Worm (Caenorhabditis elegans) whole organism, L4 larva: ENCODE results near the gene F13E9.5.

Source experiments
- F26F4.8 ChIP-seq: fragments of 200-800 bp; sonication (Bioruptor generic); conservative IDR thresholded peaks from 2 replicates; pipeline ENCODE4 v1.3.6; 2022; ENCODE audit warnings: missing genetic modification characterization, missing compliant biosample characterization
- T20F7.1 ChIP-seq: fragments of 200-800 bp; sonication (Bioruptor generic); optimal IDR thresholded peaks from 2 replicates; lab custom pipeline; 2018; ENCODE audit warnings: mild to moderate bottlenecking, missing genetic modification characterization, missing compliant biosample characterization
- Y48G9A.11 ChIP-seq: fragments of 200-800 bp; sonication (Bioruptor generic); IDR thresholded peaks from 2 replicates; pipeline ENCODE4 v1.3.6; 2022; ENCODE audit warnings: missing genetic modification reagents, missing genetic modification characterization, missing compliant biosample characterization
- Y5F2A.4 ChIP-seq: fragments of 200-800 bp; sonication (Bioruptor generic); optimal IDR thresholded peaks from 2 replicates; lab custom pipeline; 2018; ENCODE audit warnings: mild to moderate bottlenecking, missing genetic modification characterization, missing compliant biosample characterization
- ama-1 ChIP-seq: fragments of 150-350 bp; optimal IDR thresholded peaks from 2 replicates; lab custom pipeline; 2014; ENCODE audit warnings: inconsistent platforms, mixed read lengths
- arid-1 ChIP-seq: fragments of 200-800 bp; sonication (Bioruptor generic); conservative IDR thresholded peaks from 2 replicates; pipeline ENCODE4 v1.3.6; 2022; ENCODE audit warnings: missing genetic modification reagents, missing genetic modification characterization, missing compliant biosample characterization
- ceh-20 ChIP-seq: fragments of 200-800 bp; sonication (Bioruptor generic); IDR thresholded peaks from 2 replicates; pipeline ENCODE4 v1.3.6; 2022; ENCODE audit warnings: missing genetic modification reagents, missing genetic modification characterization, missing compliant biosample characterization
- ceh-32 ChIP-seq: sonication (generic microtip); optimal IDR thresholded peaks from 2 replicates; lab custom pipeline; 2016; ENCODE audit warnings: mild to moderate bottlenecking, missing genetic modification characterization, missing compliant biosample characterization; ENCODE audit not compliant: poor library complexity
- ceh-62 ChIP-seq: sonication (generic microtip); optimal IDR thresholded peaks from 2 replicates; lab custom pipeline; 2017; ENCODE audit warnings: missing biosample characterization, missing genetic modification characterization
- cey-2 ChIP-seq: sonication (generic microtip); optimal IDR thresholded peaks from 3 replicates; lab custom pipeline; 2017; ENCODE audit warnings: missing genetic modification characterization, mild to moderate bottlenecking, missing compliant biosample characterization, antibody characterized with exemption, borderline replicate concordance; ENCODE audit not compliant: insufficient read depth
- ctbp-1 ChIP-seq: fragments of 200-800 bp; sonication (Bioruptor generic); IDR thresholded peaks from 2 replicates; pipeline ENCODE4 v1.3.6; 2022; ENCODE audit warnings: missing genetic modification reagents, missing genetic modification characterization, missing compliant biosample characterization
- daf-12 ChIP-seq: fragments of 150-350 bp; optimal IDR thresholded peaks from 2 replicates; lab custom pipeline; 2014; ENCODE audit warnings: missing biosample characterization, missing genetic modification reagents, missing genetic modification characterization
- daf-16 ChIP-seq, 3 experiments: sonication (generic microtip); optimal IDR thresholded peaks; 2 replicates each; lab custom pipeline; 2016 to 2017; ENCODE audit warnings: missing genetic modification characterization in 3 of 3, missing genetic modification reagents in 3 of 3, mild to moderate bottlenecking in 2 of 3, missing compliant biosample characterization in 2 of 3, missing biosample characterization in 1 of 3, moderate library complexity in 1 of 3
- dmd-6 ChIP-seq: fragments of 200-800 bp; sonication (Bioruptor generic); IDR thresholded peaks from 2 replicates; pipeline ENCODE4 v1.3.6; 2022; ENCODE audit warnings: missing genetic modification reagents, missing genetic modification characterization, missing compliant biosample characterization
- dmd-8 ChIP-seq: fragments of 200-800 bp; sonication (Bioruptor generic); IDR thresholded peaks from 2 replicates; pipeline ENCODE4 v1.3.6; 2022; ENCODE audit warnings: missing genetic modification characterization, missing compliant biosample characterization
- dmd-9 ChIP-seq: fragments of 200-800 bp; sonication (Bioruptor generic); IDR thresholded peaks from 2 replicates; pipeline ENCODE4 v1.3.6; 2022; ENCODE audit warnings: missing genetic modification reagents, missing genetic modification characterization, missing compliant biosample characterization
- dve-1 ChIP-seq: sonication (generic microtip); optimal IDR thresholded peaks from 2 replicates; lab custom pipeline; 2017; ENCODE audit warnings: antibody characterized with exemption, mild to moderate bottlenecking, missing genetic modification characterization, missing compliant biosample characterization; ENCODE audit not compliant: insufficient read depth
- egl-43 ChIP-seq: fragments of 200-800 bp; sonication (Bioruptor generic); IDR thresholded peaks from 2 replicates; pipeline ENCODE4 v1.3.6; 2022; ENCODE audit warnings: missing genetic modification reagents, missing genetic modification characterization, missing compliant biosample characterization
- fos-1 ChIP-seq: fragments of 150-350 bp; optimal IDR thresholded peaks from 2 replicates; lab custom pipeline; 2014; ENCODE audit warnings: missing biosample characterization, missing genetic modification characterization
- hif-1 ChIP-seq, 2 experiments: sonication (generic microtip); optimal IDR thresholded peaks; 2 replicates each; lab custom pipeline; 2016 to 2017; ENCODE audit warnings: missing compliant biosample characterization in 2 of 2, missing genetic modification characterization in 2 of 2, missing genetic modification reagents in 2 of 2, missing genotype in 2 of 2, mild to moderate bottlenecking in 1 of 2
- hlh-11 ChIP-seq: fragments of 200-800 bp; sonication (Bioruptor generic); optimal IDR thresholded peaks from 2 replicates; lab custom pipeline; 2018; ENCODE audit warnings: mild to moderate bottlenecking, missing genetic modification characterization, missing compliant biosample characterization
- hlh-30 ChIP-seq: sonication (generic microtip); optimal IDR thresholded peaks from 2 replicates; lab custom pipeline; 2017; ENCODE audit warnings: antibody characterized with exemption, mild to moderate bottlenecking, missing genetic modification characterization, missing compliant biosample characterization; ENCODE audit not compliant: insufficient read depth
- jun-1 ChIP-seq: fragments of 150-350 bp; optimal IDR thresholded peaks from 2 replicates; lab custom pipeline; 2014; ENCODE audit warnings: missing biosample characterization, missing genetic modification reagents, missing genetic modification characterization
- lin-1 ChIP-seq: fragments of 200-800 bp; sonication (Bioruptor generic); IDR thresholded peaks from 2 replicates; pipeline ENCODE4 v1.3.6; 2022; ENCODE audit warnings: missing genetic modification reagents, missing genetic modification characterization, missing compliant biosample characterization
- lin-15B ChIP-seq: fragments of 150-350 bp; sonication (generic microtip); optimal IDR thresholded peaks from 3 replicates; lab custom pipeline; 2014; ENCODE audit warnings: missing biosample characterization, missing genetic modification characterization
- lin-38 ChIP-seq: fragments of 200-800 bp; sonication (Bioruptor generic); IDR thresholded peaks from 2 replicates; pipeline ENCODE4 v1.3.6; 2022; ENCODE audit warnings: missing genetic modification reagents, missing genetic modification characterization, missing compliant biosample characterization
- madf-9 ChIP-seq: fragments of 200-800 bp; sonication (Bioruptor generic); conservative IDR thresholded peaks from 2 replicates; pipeline ENCODE4 v1.3.6; 2022; ENCODE audit warnings: missing genetic modification reagents, missing genetic modification characterization, missing compliant biosample characterization
- mdl-1 ChIP-seq, 2 experiments: fragments of 150-350 bp in 1 of 2; sonication (generic microtip) in 1 of 2; optimal IDR thresholded peaks; 2 replicates each; lab custom pipeline; 2014 to 2017; ENCODE audit warnings: missing biosample characterization in 2 of 2, missing genetic modification characterization in 2 of 2
- mep-1 ChIP-seq: fragments of 150-350 bp; sonication (generic microtip); optimal IDR thresholded peaks from 3 replicates; lab custom pipeline; 2014; ENCODE audit warnings: missing biosample characterization, missing genetic modification characterization
- mes-2 ChIP-seq: sonication (generic microtip); optimal IDR thresholded peaks from 2 replicates; lab custom pipeline; 2016; ENCODE audit warnings: missing genotype, mild to moderate bottlenecking, missing genetic modification characterization, missing compliant biosample characterization; ENCODE audit not compliant: poor library complexity, severe bottlenecking
- mxl-2 ChIP-seq: fragments of 200-800 bp; sonication (Bioruptor generic); conservative IDR thresholded peaks from 2 replicates; pipeline ENCODE4 v1.3.6; 2022; ENCODE audit warnings: missing genetic modification reagents, missing genetic modification characterization, missing compliant biosample characterization
- nhr-10 ChIP-seq: fragments of 150-350 bp; optimal IDR thresholded peaks from 2 replicates; lab custom pipeline; 2014; ENCODE audit warnings: missing biosample characterization, missing genetic modification characterization
- nhr-28 ChIP-seq: fragments of 150-350 bp; optimal IDR thresholded peaks from 2 replicates; lab custom pipeline; 2014; ENCODE audit warnings: missing biosample characterization, missing genetic modification characterization
- nhr-42 ChIP-seq: fragments of 200-800 bp; sonication (Bioruptor generic); IDR thresholded peaks from 2 replicates; pipeline ENCODE4 v1.3.6; 2022; ENCODE audit warnings: missing genetic modification characterization, missing compliant biosample characterization
- nhr-48 ChIP-seq: sonication (generic microtip); optimal IDR thresholded peaks from 2 replicates; lab custom pipeline; 2016; ENCODE audit warnings: mild to moderate bottlenecking, missing genetic modification characterization, missing compliant biosample characterization
- nhr-76 ChIP-seq: fragments of 150-350 bp; optimal IDR thresholded peaks from 2 replicates; lab custom pipeline; 2014; ENCODE audit warnings: missing biosample characterization, missing genetic modification characterization
- nhr-77 ChIP-seq: fragments of 150-350 bp; optimal IDR thresholded peaks from 2 replicates; lab custom pipeline; 2014; ENCODE audit warnings: missing biosample characterization, missing genetic modification characterization
- php-3 ChIP-seq: fragments of 200-800 bp; sonication (Bioruptor generic); IDR thresholded peaks from 2 replicates; pipeline ENCODE4 v1.3.6; 2022; ENCODE audit warnings: missing genetic modification reagents, missing genetic modification characterization, missing compliant biosample characterization
- pqm-1 ChIP-seq: sonication (generic microtip); optimal IDR thresholded peaks from 2 replicates; lab custom pipeline; 2017; ENCODE audit warnings: missing biosample characterization, missing genetic modification characterization
- rbr-2 ChIP-seq: sonication (generic microtip); optimal IDR thresholded peaks from 2 replicates; lab custom pipeline; 2016; ENCODE audit warnings: missing genotype, missing genetic modification characterization, missing compliant biosample characterization
- tag-97 ChIP-seq: fragments of 200-800 bp; sonication (Bioruptor generic); IDR thresholded peaks from 2 replicates; pipeline ENCODE4 v1.3.6; 2022; ENCODE audit warnings: missing genetic modification characterization, missing compliant biosample characterization
- unc-39 ChIP-seq: sonication (generic microtip); optimal IDR thresholded peaks from 2 replicates; lab custom pipeline; 2017; ENCODE audit warnings: missing biosample characterization, missing genetic modification characterization
- unc-62 ChIP-seq, 3 experiments: fragments of 150-350 bp in 1 of 3; sonication (generic microtip); optimal IDR thresholded peaks in 2 of 3; peaks in 1 of 3; 1 replicate in 1 of 3; 2 replicates in 2 of 3; lab custom pipeline; 2014 to 2017; ENCODE audit warnings: missing biosample characterization in 3 of 3, missing genetic modification characterization in 3 of 3, missing genetic modification reagents in 3 of 3, missing genotype in 1 of 3
- zip-2 ChIP-seq: fragments of 150-350 bp; optimal IDR thresholded peaks from 2 replicates; lab custom pipeline; 2014; ENCODE audit warnings: missing biosample characterization, missing genetic modification characterization
- ztf-11 ChIP-seq: fragments of 150-350 bp; optimal IDR thresholded peaks from 2 replicates; lab custom pipeline; 2014; ENCODE audit warnings: missing biosample characterization, missing genetic modification characterization

F13E9.5 gene

DNA sequence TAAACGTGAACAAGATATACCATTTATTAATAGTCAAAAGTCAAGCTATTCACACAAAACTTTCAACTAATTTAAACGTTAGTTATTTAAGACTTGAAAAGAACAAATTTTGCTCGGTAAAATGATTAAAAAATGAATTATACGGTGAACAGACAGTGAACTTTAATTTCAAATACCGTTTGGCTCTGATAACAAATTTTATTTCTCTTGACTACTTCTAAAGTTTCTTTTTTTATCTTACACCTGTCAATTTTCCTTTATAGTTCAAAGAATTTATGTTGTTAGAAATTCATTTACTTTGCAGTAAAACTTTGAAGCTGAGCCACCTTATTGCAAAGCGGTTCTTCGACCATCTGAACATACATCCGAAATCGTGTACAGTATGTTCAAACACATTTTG, 31.2 kb upstream of the F13E9.5 start, which contains the start of gene ZK593.3:
ZK593.3 (plus strand) TSS at position 301 of the 400 bp plus-strand sequence.
- TF ChIP-seq jun-1, result no peak
- peak; percentile 29 for TF ChIP-seq dmd-6 (GFP tag; lab: Robert Waterston, UW)
- no peak for TF ChIP-seq lin-38 (GFP tag; lab: Robert Waterston, UW)
- TF ChIP-seq daf-12 (tag; lab: Kevin White, UChicago), result no peak
- TF ChIP-seq, all 104 proteins: peak for 1

DNA sequence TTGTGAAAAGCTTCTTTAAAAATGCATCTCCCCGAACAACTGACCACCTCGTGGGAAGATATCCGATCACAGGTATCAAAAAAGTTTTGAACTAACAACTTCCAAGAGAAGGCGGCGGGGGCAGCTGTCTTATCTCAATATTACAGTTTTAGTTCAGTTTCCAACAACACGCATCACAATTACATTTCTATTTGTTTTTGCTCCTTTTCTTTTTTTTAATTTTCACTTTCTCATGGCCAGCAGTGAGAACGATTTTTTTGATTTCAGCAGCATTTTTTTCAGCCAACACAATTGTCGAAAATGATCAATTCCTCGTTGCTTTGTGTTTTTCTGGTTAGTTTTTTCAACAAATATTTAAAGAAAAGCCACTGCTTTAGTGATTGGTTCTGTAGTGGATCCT, 28.9 kb upstream of the F13E9.5 start, which contains the start of gene ZK593.2:
ZK593.2 (plus strand) TSS at position 301 of the 400 bp plus-strand sequence.
- TF ChIP-seq lin-15B (no peak), arid-1 (no peak), ctbp-1 (GFP tag; lab: Robert Waterston, UW) (no peak), dmd-6 (GFP tag; lab: Robert Waterston, UW) (peak; percentile 7; the same call in 1 of the 2 replicates), ama-1 (lab: Kevin White, UChicago) (peak; percentile 59), rbr-2 (tag; lab: Kevin White, UChicago) (no peak), nhr-77 (tag; lab: Kevin White, UChicago) (no peak), Y48G9A.11 (GFP tag; lab: Robert Waterston, UW) (no peak), egl-43 (no peak), unc-39 (tag; lab: Kevin White, UChicago) (no peak), nhr-76 (tag; lab: Kevin White, UChicago) (no peak), F26F4.8 (GFP tag; lab: Robert Waterston, UW) (no peak), lin-1 (GFP tag; lab: Robert Waterston, UW) (no peak), daf-16 (GFP tag; optimal IDR thresholded peaks at IDR 0.05; lab: Kevin White, UChicago) (no peak), daf-16 (tag; optimal IDR thresholded peaks at IDR 0.05; lab: Kevin White, UChicago) (peak; percentile 8), mxl-2 (GFP tag; lab: Robert Waterston, UW) (0 out of 2 replicates have a peak, but pooled peaks have one; percentile 11), php-3 (GFP tag; lab: Robert Waterston, UW) (no peak), mep-1 (tag; lab: Kevin White, UChicago) (no peak)

DNA sequence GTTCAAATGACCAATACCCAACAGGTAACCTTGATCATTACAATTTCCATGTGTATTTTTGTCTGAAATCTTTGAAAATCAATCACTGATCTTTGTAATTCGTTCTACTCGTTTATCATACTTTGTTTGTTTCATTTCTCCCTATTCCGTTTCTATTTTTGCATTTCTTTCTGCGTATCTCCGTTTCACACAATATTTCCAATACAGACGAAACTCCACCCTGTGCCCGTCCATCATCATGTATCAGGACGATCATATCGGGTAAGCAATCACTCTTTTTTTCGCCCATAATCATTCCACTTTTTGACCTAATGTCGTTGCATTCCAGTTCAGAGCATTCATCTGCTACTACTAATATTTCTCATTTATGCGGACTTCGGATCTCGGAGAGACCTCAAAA, 25.5 kb upstream of the F13E9.5 start, which contains the start of gene pyk-2:
pyk-2 (plus strand) TSS at position 206 of the 400 bp plus-strand sequence.
- TF ChIP-seq fos-1 (tag; lab: Kevin White, UChicago) (no peak), dmd-8 (GFP tag; lab: Robert Waterston, UW) (no peak), cey-2 (no peak), ztf-11 (tag; lab: Kevin White, UChicago) (no peak), ctbp-1 (GFP tag; lab: Robert Waterston, UW) (no peak), nhr-28 (tag; lab: Kevin White, UChicago) (peak; percentile 73), nhr-42 (no peak), T20F7.1 (peak; percentile 36), mdl-1 (tag; optimal IDR thresholded peaks at IDR 0.05; lab: Kevin White, UChicago) (peak in 1 of 2 experiments; percentile 37), dmd-9 (GFP tag; lab: Robert Waterston, UW) (no peak), daf-16 (GFP tag; optimal IDR thresholded peaks at IDR 0.05; lab: Kevin White, UChicago) (no peak), daf-16 (tag; optimal IDR thresholded peaks at IDR 0.05; lab: Kevin White, UChicago) (peak; percentile 80), tag-97 (GFP tag; lab: Robert Waterston, UW) (no peak), hlh-11 (peak; percentile 82), ceh-20 (GFP tag; lab: Robert Waterston, UW) (no peak), madf-9 (GFP tag; lab: Robert Waterston, UW) (no peak), ceh-32 (tag; lab: Kevin White, UChicago) (no peak), mxl-2 (GFP tag; lab: Robert Waterston, UW) (no peak), nhr-48 (tag; lab: Kevin White, UChicago) (peak; percentile 7), unc-62 (GFP tag; optimal IDR thresholded peaks at IDR 0.05 in 1 of 2; lab: Kevin White, UChicago) (no peak), unc-62 (tag; optimal IDR thresholded peaks at IDR 0.05; lab: Kevin White, UChicago) (no peak), nhr-77 (tag; lab: Kevin White, UChicago) (peak; percentile 41), hif-1 (tag; optimal IDR thresholded peaks at IDR 0.05; lab: Kevin White, UChicago) (no peak), hlh-30 (tag; lab: Kevin White, UChicago) (peak; percentile 63), mes-2 (no peak), pqm-1 (peak; percentile 65), nhr-10 (tag; lab: Kevin White, UChicago) (no peak), arid-1 (no peak), ceh-62 (tag; lab: Kevin White, UChicago) (no peak), zip-2 (tag; lab: Kevin White, UChicago) (no peak), Y5F2A.4 (GFP tag; lab: Kevin White, UChicago) (no peak), php-3 (GFP tag; lab: Robert Waterston, UW) (0 out of 2 replicates have a peak, but pooled peaks have one; percentile 39), dve-1 (tag; lab: Kevin White, UChicago) (peak; percentile 77)
